Worm (Caenorhabditis elegans) whole organism, late embryonic: Measurements from ENCODE around the gene skat-1.
A peak's percentile ranks its signal among the peaks of the same experiment; 100 is the strongest.

Experiments
- C08G9.2 ChIP-seq: sonication (generic microtip); optimal IDR thresholded peaks from 2 replicates; lab custom pipeline; 2016; ENCODE audit warnings: mild to moderate bottlenecking, missing genetic modification characterization, moderate library complexity, missing compliant biosample characterization
- F13H6.1 ChIP-seq: sonication (generic microtip); optimal IDR thresholded peaks from 2 replicates; lab custom pipeline; 2016; ENCODE audit warnings: missing genetic modification characterization, missing compliant biosample characterization
- T23F11.4 ChIP-seq: fragments of 200-800 bp; sonication (Bioruptor generic); optimal IDR thresholded peaks from 2 replicates; lab custom pipeline; 2018; ENCODE audit warnings: mild to moderate bottlenecking, missing genetic modification characterization, missing compliant biosample characterization
- ceh-18 ChIP-seq: sonication (generic microtip); optimal IDR thresholded peaks from 2 replicates; lab custom pipeline; 2016; ENCODE audit warnings: missing genetic modification characterization, missing compliant biosample characterization
- ceh-19 ChIP-seq: fragments of 200-800 bp; sonication (Bioruptor generic); optimal IDR thresholded peaks from 2 replicates; lab custom pipeline; 2018; ENCODE audit warnings: mild to moderate bottlenecking, missing genetic modification characterization, missing compliant biosample characterization
- ceh-2 ChIP-seq: sonication (generic microtip); optimal IDR thresholded peaks from 2 replicates; lab custom pipeline; 2016; ENCODE audit warnings: missing genotype, missing genetic modification characterization, missing compliant biosample characterization
- ceh-22 ChIP-seq: sonication (generic microtip); optimal IDR thresholded peaks from 2 replicates; lab custom pipeline; 2017; ENCODE audit warnings: missing biosample characterization, missing genetic modification characterization
- ceh-24 ChIP-seq: sonication (generic microtip); optimal IDR thresholded peaks from 2 replicates; lab custom pipeline; 2016; ENCODE audit warnings: mild to moderate bottlenecking, missing genetic modification characterization, missing compliant biosample characterization
- ceh-31 ChIP-seq: sonication (generic microtip); optimal IDR thresholded peaks from 2 replicates; lab custom pipeline; 2016; ENCODE audit warnings: missing genetic modification characterization, missing compliant biosample characterization
- ceh-48 ChIP-seq: sonication (generic microtip); optimal IDR thresholded peaks from 2 replicates; lab custom pipeline; 2016; ENCODE audit warnings: missing genetic modification characterization, inconsistent platforms, missing compliant biosample characterization
- ceh-6 ChIP-seq: fragments of 200-800 bp; sonication (Bioruptor generic); optimal IDR thresholded peaks from 2 replicates; lab custom pipeline; 2018; ENCODE audit warnings: mild to moderate bottlenecking, missing genetic modification characterization, missing compliant biosample characterization
- dve-1 ChIP-seq: sonication (generic microtip); optimal IDR thresholded peaks from 2 replicates; lab custom pipeline; 2017; ENCODE audit warnings: antibody characterized with exemption, mild to moderate bottlenecking, missing genetic modification characterization, missing compliant biosample characterization
- elt-2 ChIP-seq: sonication (generic microtip); optimal IDR thresholded peaks from 2 replicates; lab custom pipeline; 2016; ENCODE audit warnings: missing genetic modification reagents, missing genetic modification characterization, missing compliant biosample characterization
- elt-4 ChIP-seq: sonication (generic microtip); optimal IDR thresholded peaks from 2 replicates; lab custom pipeline; 2016; ENCODE audit warnings: missing genetic modification characterization, missing compliant biosample characterization
- hlh-13 ChIP-seq: fragments of 200-800 bp; sonication (Bioruptor generic); optimal IDR thresholded peaks from 2 replicates; lab custom pipeline; 2018; ENCODE audit warnings: mild to moderate bottlenecking, missing genetic modification characterization, missing compliant biosample characterization
- hlh-15 ChIP-seq: sonication (generic microtip); optimal IDR thresholded peaks from 2 replicates; lab custom pipeline; 2016; ENCODE audit warnings: missing genetic modification characterization, missing compliant biosample characterization
- mec-3 ChIP-seq: sonication (generic microtip); optimal IDR thresholded peaks from 2 replicates; lab custom pipeline; 2016; ENCODE audit warnings: borderline replicate concordance, missing genetic modification characterization, missing compliant biosample characterization
- nfya-1 ChIP-seq: sonication (generic microtip); optimal IDR thresholded peaks from 2 replicates; lab custom pipeline; 2017; ENCODE audit warnings: missing genetic modification characterization, mild to moderate bottlenecking, missing compliant biosample characterization, antibody characterized with exemption, moderate library complexity
- nhr-232 ChIP-seq: sonication (generic microtip); optimal IDR thresholded peaks from 2 replicates; lab custom pipeline; 2016; ENCODE audit warnings: missing genetic modification characterization, missing compliant biosample characterization
- pag-3 ChIP-seq: sonication (generic microtip); optimal IDR thresholded peaks from 2 replicates; lab custom pipeline; 2016; ENCODE audit warnings: missing compliant biosample characterization, missing genetic modification characterization, borderline replicate concordance
- pha-2 ChIP-seq: sonication (generic microtip); optimal IDR thresholded peaks from 2 replicates; lab custom pipeline; 2017; ENCODE audit warnings: mild to moderate bottlenecking, missing genetic modification characterization, missing compliant biosample characterization
- pqm-1 ChIP-seq: sonication (generic microtip); optimal IDR thresholded peaks from 2 replicates; lab custom pipeline; 2016; ENCODE audit warnings: missing genetic modification characterization, missing compliant biosample characterization
- ref-2 ChIP-seq: sonication (generic microtip); optimal IDR thresholded peaks from 2 replicates; lab custom pipeline; 2016; ENCODE audit warnings: missing genetic modification characterization, missing compliant biosample characterization
- syd-9 ChIP-seq: sonication (generic microtip); optimal IDR thresholded peaks from 2 replicates; lab custom pipeline; 2016; ENCODE audit warnings: mild to moderate bottlenecking, missing genetic modification characterization, moderate library complexity, missing compliant biosample characterization
- tbx-2 ChIP-seq: sonication (generic microtip); optimal IDR thresholded peaks from 2 replicates; lab custom pipeline; 2016; ENCODE audit warnings: missing genetic modification characterization, missing compliant biosample characterization
- tbx-7 ChIP-seq: sonication (generic microtip); optimal IDR thresholded peaks from 2 replicates; lab custom pipeline; 2016; ENCODE audit warnings: missing genotype, missing genetic modification characterization, missing compliant biosample characterization
- unc-3 ChIP-seq, 2 experiments: fragments of 200-800 bp in 1 of 2; sonication (Bioruptor generic) in 1 of 2; sonication (generic microtip) in 1 of 2; conservative IDR thresholded peaks in 1 of 2; optimal IDR thresholded peaks in 1 of 2; 2 replicates each; pipeline versions ENCODE4 v1.3.6 to Lab custom; 2016 to 2022; ENCODE audit warnings: missing compliant biosample characterization in 2 of 2, missing genetic modification characterization in 2 of 2, missing genetic modification reagents in 1 of 2
- unc-55 ChIP-seq: sonication (generic microtip); optimal IDR thresholded peaks from 2 replicates; lab custom pipeline; 2017; ENCODE audit warnings: missing biosample characterization, missing genetic modification reagents, missing genetic modification characterization
- unc-86 ChIP-seq: sonication (generic microtip); optimal IDR thresholded peaks from 2 replicates; lab custom pipeline; 2016; ENCODE audit warnings: missing genetic modification characterization, missing compliant biosample characterization
- zip-5 ChIP-seq: sonication (generic microtip); optimal IDR thresholded peaks from 2 replicates; lab custom pipeline; 2016; ENCODE audit warnings: missing genetic modification characterization, missing compliant biosample characterization
- ztf-16 ChIP-seq: sonication (generic microtip); optimal IDR thresholded peaks from 2 replicates; lab custom pipeline; 2017; ENCODE audit warnings: missing genetic modification characterization, missing compliant biosample characterization

The skat-1 gene

ce11 chrIII:9022535-9022934 is 25.9 kb upstream of the skat-1 start, which contains the start of gene F59B2.14:
TSS of gene F59B2.14 (minus strand) at chrIII:9022635.
- no peak for TF ChIP-seq ceh-31 (tag; lab: Kevin White, UChicago)
- no peak for TF ChIP-seq nhr-232 (tag; lab: Kevin White, UChicago)

ce11 chrIII:9017181-9017651 is 20.6 kb upstream of the skat-1 start, which contains the start of gene F59B2.12:
TSS of gene F59B2.12 (plus strand) at chrIII:9017601.
- TF ChIP-seq pha-2 (tag; lab: Kevin White, UChicago), result no peak
- no peak for TF ChIP-seq ceh-24 (tag; lab: Kevin White, UChicago)
- TF ChIP-seq C08G9.2 (tag; lab: Kevin White, UChicago), result no peak
- no peak for TF ChIP-seq F13H6.1 (tag; lab: Kevin White, UChicago)
- no peak for TF ChIP-seq ceh-22
- no peak for TF ChIP-seq zip-5 (tag; lab: Kevin White, UChicago)
- TF ChIP-seq pqm-1 (tag; lab: Kevin White, UChicago), result no peak
- no peak for TF ChIP-seq ref-2 (tag; lab: Kevin White, UChicago)
- no peak for TF ChIP-seq pag-3
- TF ChIP-seq hlh-15, result no peak
- TF ChIP-seq ceh-2 (tag; lab: Kevin White, UChicago), result no peak
- no peak for TF ChIP-seq tbx-7 (tag; lab: Kevin White, UChicago)
- TF ChIP-seq unc-3 (GFP tag; conservative IDR thresholded peaks at IDR 0.05; lab: Robert Waterston, UW), result no peak
- no peak for TF ChIP-seq unc-3 (tag; optimal IDR thresholded peaks at IDR 0.05; lab: Kevin White, UChicago)
- TF ChIP-seq ceh-48 (tag; lab: Kevin White, UChicago), result no peak
- no peak for TF ChIP-seq ztf-16

DNA sequence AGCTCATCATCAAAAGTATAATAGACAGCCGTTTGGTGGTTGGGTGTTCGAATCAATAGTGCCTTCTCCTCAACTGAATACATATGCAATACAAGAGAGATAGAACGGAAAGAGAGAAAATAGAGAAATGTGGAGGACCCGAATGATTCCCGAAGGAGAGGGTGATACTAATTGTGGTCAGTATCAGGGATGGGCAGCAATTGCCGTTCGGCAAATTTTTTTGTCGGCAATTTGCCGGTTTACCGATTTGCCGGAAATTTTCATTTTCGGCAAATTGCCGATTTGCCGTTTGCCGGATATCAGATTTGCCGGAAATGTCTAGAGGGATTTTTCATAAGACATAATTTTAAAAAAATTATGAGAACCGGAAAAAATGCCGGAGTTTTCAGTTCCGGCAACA is 15.7 kb upstream of the skat-1 start, which contains the start of gene F59B2.9:
TSS of gene F59B2.9 (minus strand) at position 101 of the 400 bp plus-strand sequence.
- TF ChIP-seq F13H6.1 (tag; lab: Kevin White, UChicago) (no peak), ceh-48 (tag; lab: Kevin White, UChicago) (peak; percentile 9)

- TF ChIP-seq dve-1 (no peak), ceh-31 (tag; lab: Kevin White, UChicago) (peak; percentile 39), nfya-1 (tag; lab: Kevin White, UChicago) (peak; percentile 27), hlh-13 (no peak), unc-55 (GFP tag; lab: Kevin White, UChicago) (peak; percentile 59)
Observed at ce11 chrIII:9010047-9010446, 13.5 kb upstream of the skat-1 start, which contains the start of gene F59B2.8. TSS of gene F59B2.8 (minus strand) at chrIII:9010197.

- TF ChIP-seq syd-9 (tag; lab: Kevin White, UChicago), result peak; percentile 87
- TF ChIP-seq tbx-2 (tag; lab: Kevin White, UChicago), result peak; percentile 46
- TF ChIP-seq mec-3 (tag; lab: Kevin White, UChicago), result no peak
- TF ChIP-seq ceh-19 (GFP tag; lab: Kevin White, UChicago), result no peak
- peak; percentile 85 for TF ChIP-seq unc-55 (GFP tag; lab: Kevin White, UChicago)
- peak; percentile 39 for TF ChIP-seq elt-2 (tag; lab: Kevin White, UChicago)
- no peak for TF ChIP-seq pag-3
- no peak for TF ChIP-seq C08G9.2 (tag; lab: Kevin White, UChicago)
- peak; percentile 15 for TF ChIP-seq ref-2 (tag; lab: Kevin White, UChicago)
- TF ChIP-seq dve-1, result peak; percentile 8
- TF ChIP-seq ceh-6 (GFP tag; lab: Kevin White, UChicago), result no peak
- peak; percentile 28 for TF ChIP-seq T23F11.4
- TF ChIP-seq ztf-16, result no peak
- TF ChIP-seq unc-3 (GFP tag; conservative IDR thresholded peaks at IDR 0.05; lab: Robert Waterston, UW), result no peak
- TF ChIP-seq unc-3 (tag; optimal IDR thresholded peaks at IDR 0.05; lab: Kevin White, UChicago), result no peak
- TF ChIP-seq elt-4 (tag; lab: Kevin White, UChicago), result no peak
- TF ChIP-seq unc-86, result no peak
- TF ChIP-seq ceh-18 (tag; lab: Kevin White, UChicago), result peak; percentile 25
Observed at ce11 chrIII:9007183-9007582, 10.6 kb upstream of the skat-1 start.
